Fruit fly (Drosophila melanogaster) whole organism, pupa: ENCODE results near the gene Pi3K21B.

Source experiments
- CG12605 ChIP-seq: fragments of 200-800 bp; sonication (Bioruptor generic); IDR thresholded peaks from 2 replicates; pipeline ENCODE4 v1.3.6; 2022; ENCODE audit warnings: missing biosample characterization, missing genetic modification characterization
- CG14655 ChIP-seq: fragments of 200-800 bp; sonication (Bioruptor generic); optimal IDR thresholded peaks from 3 replicates; lab custom pipeline; 2017; ENCODE audit warnings: mild to moderate bottlenecking, missing biosample characterization, missing genetic modification reagents, missing genetic modification characterization
- D1 ChIP-seq: fragments of 200-800 bp; sonication (Bioruptor generic); optimal IDR thresholded peaks from 2 replicates; lab custom pipeline; 2018; ENCODE audit warnings: missing biosample characterization, mild to moderate bottlenecking, missing genetic modification characterization, moderate library complexity
- Pif1B ChIP-seq: fragments of 200-800 bp; sonication (Bioruptor generic); optimal IDR thresholded peaks from 3 replicates; lab custom pipeline; 2016; ENCODE audit warnings: missing biosample characterization, missing genetic modification characterization
- gl ChIP-seq: fragments of 200-800 bp; sonication (Bioruptor generic); optimal IDR thresholded peaks from 2 replicates; lab custom pipeline; 2018; ENCODE audit warnings: missing biosample characterization, mild to moderate bottlenecking, missing genetic modification characterization

dm6 chr2L:300006-300405, 2.3 kb downstream of the Pi3K21B start:
- TF ChIP-seq CG14655 (no peak), Pif1B (no peak), gl (no peak), CG12605 (no peak), D1 (tag; lab: Kevin White, UChicago) (no peak)
